Worm (Caenorhabditis elegans) whole organism, L3 larva: Measurements from ENCODE around the gene Y38E10A.2.

Experiments
- ama-1 ChIP-seq: fragments of 150-350 bp; optimal IDR thresholded peaks from 2 replicates; lab custom pipeline; 2018
- ceh-16 ChIP-seq: sonication (generic microtip); optimal IDR thresholded peaks from 2 replicates; lab custom pipeline; 2017; ENCODE audit warnings: missing biosample characterization, missing genetic modification characterization
- ceh-9 ChIP-seq: sonication (generic microtip); optimal IDR thresholded peaks from 2 replicates; lab custom pipeline; 2018; ENCODE audit warnings: missing biosample characterization, missing genetic modification characterization
- elt-3 ChIP-seq, 3 experiments: fragments of 150-350 bp in 1 of 3; sonication (generic microtip) in 2 of 3; optimal IDR thresholded peaks; 2 replicates in 2 of 3; 4 replicates in 1 of 3; lab custom pipeline; 2014 to 2017; ENCODE audit warnings: missing biosample characterization in 3 of 3, missing genetic modification characterization in 3 of 3
- fkh-2 ChIP-seq: fragments of 150-350 bp; optimal IDR thresholded peaks from 2 replicates; lab custom pipeline; 2014; ENCODE audit warnings: missing biosample characterization, missing genetic modification reagents, missing genetic modification characterization
- fos-1 ChIP-seq: fragments of 150-350 bp; optimal IDR thresholded peaks from 2 replicates; lab custom pipeline; 2014; ENCODE audit warnings: missing biosample characterization, missing genetic modification characterization
- lin-15B ChIP-seq: fragments of 150-350 bp; optimal IDR thresholded peaks from 2 replicates; lab custom pipeline; 2014; ENCODE audit warnings: missing biosample characterization, missing genetic modification characterization
- mdl-1 ChIP-seq: fragments of 150-350 bp; optimal IDR thresholded peaks from 2 replicates; lab custom pipeline; 2014; ENCODE audit warnings: missing biosample characterization, missing genetic modification characterization
- nhr-11 ChIP-seq: fragments of 150-350 bp; optimal IDR thresholded peaks from 2 replicates; lab custom pipeline; 2014; ENCODE audit warnings: missing biosample characterization, missing genetic modification characterization
- nhr-25 ChIP-seq: sonication (generic microtip); optimal IDR thresholded peaks from 2 replicates; lab custom pipeline; 2017; ENCODE audit warnings: missing biosample characterization, missing genetic modification characterization
- snpc-4 ChIP-seq: fragments of 150-350 bp; optimal IDR thresholded peaks from 2 replicates; lab custom pipeline; 2014; ENCODE audit warnings: missing biosample characterization, missing genetic modification characterization
- unc-39 ChIP-seq: sonication (generic microtip); optimal IDR thresholded peaks from 4 replicates; lab custom pipeline; 2017; ENCODE audit warnings: missing biosample characterization, missing genetic modification characterization

DNA sequence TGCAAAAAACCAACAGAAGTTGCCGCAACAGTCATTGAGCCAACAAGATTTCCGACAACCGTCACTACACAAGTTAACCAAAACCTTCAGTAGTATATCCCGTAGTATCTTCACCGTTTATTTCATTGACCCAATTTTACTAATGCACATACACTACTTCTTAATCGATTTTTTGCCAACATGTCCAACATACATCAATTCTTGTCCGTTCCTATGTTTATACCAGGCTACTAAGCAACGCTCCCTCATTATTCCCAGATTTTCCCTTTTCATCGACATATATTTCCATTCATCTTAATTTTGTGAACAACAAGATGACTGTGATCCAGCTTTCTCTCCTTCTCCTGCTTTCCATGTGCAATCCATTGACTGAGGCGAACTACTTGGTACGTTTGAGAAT lies 7.6 kb downstream of the Y38E10A.2 start, which contains the start of gene F49C5.7:
- TF ChIP-seq snpc-4 (tag; lab: Kevin White, UChicago) (no peak), ceh-9 (no peak), ceh-16 (no peak), nhr-11 (tag; lab: Kevin White, UChicago) (no peak), fkh-2 (no peak), unc-39 (tag; lab: Kevin White, UChicago) (no peak), elt-3 (tag; optimal IDR thresholded peaks at IDR 0.05; lab: Kevin White, UChicago) (no peak), fos-1 (no peak), mdl-1 (no peak), ama-1 (lab: Kevin White, UChicago) (no peak), lin-15B (no peak), nhr-25 (tag; lab: Kevin White, UChicago) (no peak)
